Fruit fly (Drosophila melanogaster) whole organism, embryonic: ENCODE results near the gene CG16852.

ENCODE experiments used
- Aef1 ChIP-seq: fragments of 200-800 bp; sonication (Bioruptor generic); IDR thresholded peaks from 3 replicates; pipeline ENCODE4 v1.3.6; 2022; ENCODE audit warnings: missing biosample characterization, missing genetic modification characterization
- B-H2 ChIP-seq: fragments of 200-800 bp; sonication (Bioruptor generic); optimal IDR thresholded peaks from 2 replicates; lab custom pipeline; 2018; ENCODE audit warnings: missing biosample characterization, mild to moderate bottlenecking, missing genetic modification characterization
- CG10267 ChIP-seq: fragments of 200-800 bp; sonication (Bioruptor generic); optimal IDR thresholded peaks from 2 replicates; lab custom pipeline; 2018; ENCODE audit warnings: missing biosample characterization, mild to moderate bottlenecking, missing genetic modification characterization, moderate library complexity
- CG10321 ChIP-seq: fragments of 200-800 bp; sonication (Bioruptor generic); IDR thresholded peaks from 2 replicates; pipeline ENCODE4 v1.3.6; 2022; ENCODE audit warnings: missing biosample characterization, missing genetic modification characterization
- CG10431 ChIP-seq: fragments of 200-800 bp; sonication (Bioruptor generic); optimal IDR thresholded peaks from 3 replicates; lab custom pipeline; 2018; ENCODE audit warnings: missing biosample characterization, mild to moderate bottlenecking, missing genetic modification characterization
- CG11398 ChIP-seq: fragments of 200-800 bp; sonication (Bioruptor generic); optimal IDR thresholded peaks from 2 replicates; lab custom pipeline; 2016; ENCODE audit warnings: missing biosample characterization, missing genetic modification characterization
- CG13775 ChIP-seq: fragments of 200-800 bp; sonication (Bioruptor generic); optimal IDR thresholded peaks from 3 replicates; lab custom pipeline; 2017; ENCODE audit warnings: missing biosample characterization, mild to moderate bottlenecking, missing genetic modification characterization
- CG14667 ChIP-seq: fragments of 200-800 bp; sonication (Bioruptor generic); IDR thresholded peaks from 2 replicates; pipeline ENCODE4 v1.3.6; 2022; ENCODE audit warnings: missing biosample characterization, missing genetic modification characterization
- CG15696 ChIP-seq: fragments of 200-800 bp; sonication (Bioruptor generic); optimal IDR thresholded peaks from 2 replicates; lab custom pipeline; 2019; ENCODE audit warnings: missing biosample characterization, mild to moderate bottlenecking, missing genetic modification characterization, moderate library complexity
- CG2199 ChIP-seq: fragments of 200-800 bp; sonication (Bioruptor generic); IDR thresholded peaks from 3 replicates; pipeline ENCODE4 v1.3.6; 2022; ENCODE audit warnings: missing biosample characterization, missing genetic modification characterization
- CG2712 ChIP-seq: fragments of 200-800 bp; optimal IDR thresholded peaks from 3 replicates; lab custom pipeline; 2019; ENCODE audit warnings: missing biosample characterization, mild to moderate bottlenecking, missing genetic modification characterization, moderate library complexity
- CG2889 ChIP-seq: fragments of 200-800 bp; sonication (Bioruptor generic); IDR thresholded peaks from 3 replicates; pipeline ENCODE4 v1.3.6; 2022; ENCODE audit warnings: missing biosample characterization, missing genetic modification characterization
- CG3163 ChIP-seq: fragments of 200-800 bp; sonication (Bioruptor generic); optimal IDR thresholded peaks from 3 replicates; lab custom pipeline; 2016; ENCODE audit warnings: missing biosample characterization, missing genetic modification characterization
- CG33213 ChIP-seq: fragments of 200-800 bp; sonication (Bioruptor generic); optimal IDR thresholded peaks from 3 replicates; lab custom pipeline; 2016; ENCODE audit warnings: missing biosample characterization, missing genetic modification characterization
- CG4617 ChIP-seq: fragments of 200-800 bp; sonication (Bioruptor generic); optimal IDR thresholded peaks from 3 replicates; lab custom pipeline; 2016; ENCODE audit warnings: missing biosample characterization, missing genetic modification characterization, borderline replicate concordance
- CG4854 ChIP-seq: fragments of 200-800 bp; sonication (Bioruptor generic); optimal IDR thresholded peaks from 2 replicates; lab custom pipeline; 2016; ENCODE audit warnings: missing biosample characterization, missing genetic modification characterization, inconsistent platforms
- CG6765 ChIP-seq: fragments of 200-800 bp; sonication (Bioruptor generic); optimal IDR thresholded peaks from 3 replicates; lab custom pipeline; 2017; ENCODE audit warnings: missing biosample characterization, mild to moderate bottlenecking, missing genetic modification characterization
- CG8290 ChIP-seq, 3 experiments: fragments of 200-800 bp; sonication (Bioruptor generic); optimal IDR thresholded peaks; 2 replicates each; lab custom pipeline; 2016 to 2019; ENCODE audit warnings: missing biosample characterization in 3 of 3, missing genetic modification characterization in 3 of 3, mild to moderate bottlenecking in 2 of 3, moderate library complexity in 1 of 3
- CG8924 ChIP-seq: fragments of 200-800 bp; optimal IDR thresholded peaks from 3 replicates; lab custom pipeline; 2019; ENCODE audit warnings: missing biosample characterization, mild to moderate bottlenecking, missing genetic modification characterization, moderate library complexity
- CG9437 ChIP-seq: fragments of 200-800 bp; sonication (Bioruptor generic); optimal IDR thresholded peaks from 2 replicates; lab custom pipeline; 2018; ENCODE audit warnings: missing biosample characterization, mild to moderate bottlenecking, missing genetic modification characterization
- CG9932 ChIP-seq: fragments of 200-800 bp; sonication (Bioruptor generic); IDR thresholded peaks from 2 replicates; pipeline ENCODE4 v1.3.6; 2022; ENCODE audit warnings: missing biosample characterization, missing genetic modification characterization
- Deaf1 ChIP-seq: fragments of 200-800 bp; optimal IDR thresholded peaks from 3 replicates; lab custom pipeline; 2019; ENCODE audit warnings: missing biosample characterization, mild to moderate bottlenecking, missing genetic modification characterization, moderate library complexity
- Eip74EF ChIP-seq, 2 experiments: fragments of 200-800 bp in 1 of 2; fragments of >200 bp in 1 of 2; sonication (Bioruptor generic) in 1 of 2; optimal IDR thresholded peaks; 2 replicates each; lab custom pipeline; 2017 to 2019; ENCODE audit warnings: missing biosample characterization in 2 of 2, missing genetic modification characterization in 2 of 2, mild to moderate bottlenecking in 1 of 2, moderate library complexity in 1 of 2
- Fer3 ChIP-seq: fragments of 200-800 bp; sonication (Bioruptor generic); optimal IDR thresholded peaks from 2 replicates; lab custom pipeline; 2018; ENCODE audit warnings: missing biosample characterization, mild to moderate bottlenecking, missing genetic modification characterization, moderate library complexity
- Hand ChIP-seq: fragments of 200-800 bp; sonication (Bioruptor generic); optimal IDR thresholded peaks from 2 replicates; lab custom pipeline; 2017; ENCODE audit warnings: mild to moderate bottlenecking, missing biosample characterization, missing genetic modification reagents, missing genetic modification characterization
- Hr78 ChIP-seq, 2 experiments: fragments of 200-800 bp in 1 of 2; fragments of >200 bp in 1 of 2; sonication (Bioruptor generic) in 1 of 2; optimal IDR thresholded peaks; 2 replicates each; lab custom pipeline; 2017 to 2019; ENCODE audit warnings: missing biosample characterization in 2 of 2, missing genetic modification characterization in 2 of 2, mild to moderate bottlenecking in 1 of 2, moderate library complexity in 1 of 2
- Nf-YC ChIP-seq: fragments of 200-800 bp; optimal IDR thresholded peaks from 3 replicates; lab custom pipeline; 2019; ENCODE audit warnings: missing biosample characterization, mild to moderate bottlenecking, missing genetic modification characterization, moderate library complexity
- Opbp ChIP-seq: fragments of 200-800 bp; sonication (Bioruptor generic); IDR thresholded peaks from 3 replicates; pipeline ENCODE4 v1.3.6; 2022; ENCODE audit warnings: missing biosample characterization, missing genetic modification characterization; ENCODE audit not compliant: partially characterized antibody
- Ravus ChIP-seq: fragments of 200-800 bp; sonication (Bioruptor generic); IDR thresholded peaks from 2 replicates; pipeline ENCODE4 v1.3.6; 2022; ENCODE audit warnings: missing biosample characterization, missing genetic modification characterization
- Xbp1 ChIP-seq: fragments of 200-800 bp; sonication (Bioruptor generic); optimal IDR thresholded peaks from 3 replicates; lab custom pipeline; 2016; ENCODE audit warnings: missing biosample characterization, mild to moderate bottlenecking, missing genetic modification characterization
- Xrp1 ChIP-seq: fragments of 200-800 bp; sonication (Bioruptor generic); IDR thresholded peaks from 2 replicates; pipeline ENCODE4 v1.3.6; 2022; ENCODE audit warnings: missing biosample characterization, missing genetic modification characterization
- ato ChIP-seq: fragments of 200-800 bp; sonication (Bioruptor generic); IDR thresholded peaks from 2 replicates; pipeline ENCODE4 v1.3.6; 2022; ENCODE audit warnings: missing biosample characterization, missing genetic modification characterization; ENCODE audit not compliant: partially characterized antibody
- bowl ChIP-seq: fragments of 200-800 bp; sonication (Bioruptor generic); IDR thresholded peaks from 2 replicates; pipeline ENCODE4 v1.3.6; 2022; ENCODE audit warnings: missing biosample characterization, missing genetic modification characterization
- chn ChIP-seq: fragments of 200-800 bp; sonication (Bioruptor generic); optimal IDR thresholded peaks from 2 replicates; lab custom pipeline; 2016; ENCODE audit warnings: missing biosample characterization, missing genetic modification characterization
- gfzf ChIP-seq: fragments of 200-800 bp; sonication (Bioruptor generic); optimal IDR thresholded peaks from 2 replicates; lab custom pipeline; 2016; ENCODE audit warnings: missing biosample characterization, mild to moderate bottlenecking, missing genetic modification characterization, moderate library complexity
- ind ChIP-seq: fragments of 200-800 bp; sonication (Bioruptor generic); optimal IDR thresholded peaks from 3 replicates; lab custom pipeline; 2016; ENCODE audit warnings: missing biosample characterization, missing genetic modification characterization
- jumu ChIP-seq: fragments of 200-800 bp; sonication (Bioruptor generic); optimal IDR thresholded peaks from 3 replicates; lab custom pipeline; 2016; ENCODE audit warnings: missing biosample characterization, missing genetic modification characterization
- org-1 ChIP-seq: fragments of 200-800 bp; sonication (Bioruptor generic); optimal IDR thresholded peaks from 2 replicates; lab custom pipeline; 2017; ENCODE audit warnings: missing biosample characterization, missing genetic modification characterization
- pnt ChIP-seq: fragments of 200-800 bp; sonication (Bioruptor generic); optimal IDR thresholded peaks from 3 replicates; lab custom pipeline; 2016; ENCODE audit warnings: missing biosample characterization, missing genetic modification characterization
- pzg ChIP-seq: fragments of 200-800 bp; sonication (Bioruptor generic); optimal IDR thresholded peaks from 3 replicates; lab custom pipeline; 2018; ENCODE audit warnings: missing biosample characterization, mild to moderate bottlenecking, missing genetic modification characterization, moderate library complexity
- scrt ChIP-seq: fragments of 200-800 bp; sonication (Bioruptor generic); optimal IDR thresholded peaks from 2 replicates; lab custom pipeline; 2018; ENCODE audit warnings: missing biosample characterization, mild to moderate bottlenecking, missing genetic modification characterization, moderate library complexity
- sna ChIP-seq: fragments of 200-800 bp; sonication (Bioruptor generic); IDR thresholded peaks from 2 replicates; pipeline ENCODE4 v1.3.6; 2022; ENCODE audit warnings: missing biosample characterization, missing genetic modification characterization; ENCODE audit not compliant: partially characterized antibody
- sob ChIP-seq: fragments of 200-800 bp; sonication (Bioruptor generic); IDR thresholded peaks from 2 replicates; pipeline ENCODE4 v1.3.6; 2022; ENCODE audit warnings: missing biosample characterization, missing genetic modification characterization
- tap ChIP-seq: fragments of 200-800 bp; optimal IDR thresholded peaks from 3 replicates; lab custom pipeline; 2019; ENCODE audit warnings: missing biosample characterization, mild to moderate bottlenecking, missing genetic modification characterization, moderate library complexity
- tgo ChIP-seq: fragments of 200-800 bp; sonication (Bioruptor generic); IDR thresholded peaks from 3 replicates; pipeline ENCODE4 v1.3.6; 2022; ENCODE audit warnings: missing biosample characterization, missing genetic modification characterization
- zfh1 ChIP-seq: fragments of 200-800 bp; sonication (Bioruptor generic); IDR thresholded peaks from 3 replicates; pipeline ENCODE4 v1.3.6; 2022; ENCODE audit warnings: missing biosample characterization, missing genetic modification characterization

CG16852 gene

dm6 chr2L:13547738-13548726 lies 7.5 kb downstream of the CG16852 start (continued):
- TF ChIP-seq CG10431 (GFP tag; lab: Kevin White, UChicago) (no peak), Eip74EF (GFP tag; optimal IDR thresholded peaks at IDR 0.05; lab: Kevin White, UChicago) (no peak), zfh1 (GFP tag; lab: Robert Waterston, UW) (0 out of 3 replicates have a peak, but pooled peaks have one; percentile 7), CG2199 (GFP tag; lab: Robert Waterston, UW) (no peak), sna (GFP tag; lab: Robert Waterston, UW) (no peak), scrt (peak; percentile 62), CG14667 (GFP tag; lab: Robert Waterston, UW) (no peak), Opbp (GFP tag; lab: Robert Waterston, UW) (peak; percentile 60; the same call in 1 of the 3 replicates), CG15696 (tag; lab: Kevin White, UChicago) (peak; percentile 73), tgo (GFP tag; lab: Robert Waterston, UW) (no peak), Nf-YC (tag; lab: Kevin White, UChicago) (peak; percentile 23), CG11398 (GFP tag; lab: Kevin White, UChicago) (peak; percentile 23), CG10321 (GFP tag; lab: Robert Waterston, UW) (peak; percentile 58), Aef1 (peak; percentile 7; the same call in 1 of the 3 replicates), jumu (GFP tag; lab: Kevin White, UChicago) (peak; percentile 37), CG9437 (GFP tag; lab: Kevin White, UChicago) (no peak), gfzf (GFP tag; lab: Kevin White, UChicago) (no peak), CG8290 (GFP tag; optimal IDR thresholded peaks at IDR 0.05; lab: Kevin White, UChicago) (peak; percentile 41), CG8290 (tag; optimal IDR thresholded peaks at IDR 0.05; lab: Kevin White, UChicago) (peak in 1 of 2 experiments; percentile 32), chn (GFP tag; lab: Kevin White, UChicago) (peak; percentile 26), CG4617 (GFP tag; lab: Kevin White, UChicago) (no peak), ato (GFP tag; lab: Robert Waterston, UW) (no peak), pzg (GFP tag; lab: Kevin White, UChicago) (no peak), pnt (GFP tag; lab: Kevin White, UChicago) (peak; percentile 28), Ravus (GFP tag; lab: Robert Waterston, UW) (no peak), CG6765 (GFP tag; lab: Kevin White, UChicago) (peak; percentile 21), CG3163 (GFP tag; lab: Kevin White, UChicago) (peak; percentile 21), CG4854 (GFP tag; lab: Kevin White, UChicago) (no peak), CG2889 (GFP tag; lab: Robert Waterston, UW) (no peak), CG2712 (tag; lab: Kevin White, UChicago) (peak; percentile 63), B-H2 (GFP tag; lab: Kevin White, UChicago) (peak; percentile 21), sob (GFP tag; lab: Robert Waterston, UW) (peak; percentile 59), CG13775 (GFP tag; lab: Kevin White, UChicago) (peak; percentile 28), Deaf1 (tag; lab: Kevin White, UChicago) (peak; percentile 96), CG8924 (tag; lab: Kevin White, UChicago) (peak; percentile 33), tap (tag; lab: Kevin White, UChicago) (no peak), ind (peak; percentile 48), CG9932 (GFP tag; lab: Robert Waterston, UW) (peak; percentile 53), bowl (GFP tag; lab: Robert Waterston, UW) (no peak), Hr78 (GFP tag; optimal IDR thresholded peaks at IDR 0.05; lab: Kevin White, UChicago) (peak in 1 of 2 experiments; percentile 35), CG10267 (tag; lab: Kevin White, UChicago) (peak; percentile 15), CG33213 (GFP tag; lab: Kevin White, UChicago) (no peak), Fer3 (peak; percentile 8), Xbp1 (GFP tag; lab: Kevin White, UChicago) (peak; percentile 50), Xrp1 (GFP tag; lab: Robert Waterston, UW) (peak; percentile 18; the same call in 1 of the 2 replicates), Hand (GFP tag; lab: Kevin White, UChicago) (peak; percentile 12), org-1 (peak; percentile 58)
